Worm (Caenorhabditis elegans): Measurements from ENCODE around the gene let-765.
"Not testable (repeated sequence)": the region's sequence is repeated elsewhere in the genome, so short reads cannot be mapped to it uniquely, and the experiment has no call there.

Gene let-765

DNA sequence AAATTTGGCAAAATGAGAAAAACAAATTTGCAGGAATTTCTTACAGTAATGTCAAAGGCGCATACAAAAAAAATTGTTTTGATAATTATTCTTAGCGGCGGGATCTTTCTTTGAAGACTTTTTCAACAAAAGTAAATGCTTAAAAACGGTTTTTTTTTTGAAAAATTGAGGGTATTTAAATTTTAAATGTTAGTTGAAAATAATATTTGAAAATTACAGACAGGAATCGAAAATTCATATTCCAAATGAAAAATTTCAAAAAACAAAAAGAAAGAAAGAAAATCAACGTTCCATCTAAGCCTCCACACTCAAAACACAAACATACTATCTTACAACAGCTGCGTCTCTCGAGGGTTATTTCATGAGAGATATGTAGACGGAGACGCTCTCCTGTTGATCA lies 23.8 kb downstream of the let-765 start:
- TF ChIP-seq zip-5 (tag; optimal IDR thresholded peaks at IDR 0.05) (no peak), che-1 (tag; optimal IDR thresholded peaks at IDR 0.05) (no peak), nfya-1 (tag; optimal IDR thresholded peaks at IDR 0.05) (no peak), ceh-24 (tag; optimal IDR thresholded peaks at IDR 0.05) (no peak), ceh-2 (tag; optimal IDR thresholded peaks at IDR 0.05) (no peak)

DNA sequence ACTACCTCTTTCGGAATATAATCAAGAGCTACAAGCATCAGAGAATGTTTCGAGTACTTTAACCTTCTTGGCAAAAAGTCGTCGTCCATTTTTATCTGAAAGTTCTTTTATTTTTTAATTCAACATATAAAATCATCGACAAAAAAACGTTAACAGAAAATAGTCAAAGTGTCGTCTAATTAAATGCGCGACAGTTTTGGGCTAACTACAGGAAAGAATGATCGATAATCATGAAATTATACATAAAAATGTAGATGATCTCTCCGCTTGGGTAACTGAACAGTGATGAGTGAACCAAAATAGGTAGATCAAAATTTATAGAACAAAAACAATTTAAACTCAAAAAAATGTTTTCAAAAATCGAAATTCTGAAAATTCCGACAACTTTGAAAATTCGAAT lies 42.5 kb downstream of the let-765 start, which contains the start of gene C09E7.8:
Gene C09E7.8, minus strand, starts transcription at position 101 of the 400 bp plus-strand sequence.
- no peak for TF ChIP-seq nhr-232 (tag; optimal IDR thresholded peaks at IDR 0.05)
- TF ChIP-seq fkh-6 (tag; optimal IDR thresholded peaks at IDR 0.05), result no peak
- no peak for TF ChIP-seq tbx-7 (tag; optimal IDR thresholded peaks at IDR 0.05)
- TF ChIP-seq hlh-6 (tag; optimal IDR thresholded peaks at IDR 0.05), result no peak
- no peak for TF ChIP-seq T23F11.4 (GFP tag; optimal IDR thresholded peaks at IDR 0.05)
- TF ChIP-seq pag-3 (tag; optimal IDR thresholded peaks at IDR 0.05; ENCODE audit: borderline replicate concordance), result no peak
- no peak for TF ChIP-seq ets-4 (tag; optimal IDR thresholded peaks at IDR 0.05)
- no peak for TF ChIP-seq mec-3 (tag; optimal IDR thresholded peaks at IDR 0.05; ENCODE audit: borderline replicate concordance)
- TF ChIP-seq C38D4.7 (GFP tag; optimal IDR thresholded peaks at IDR 0.05), result no peak
- no peak for TF ChIP-seq sdc-2 (tag; optimal IDR thresholded peaks at IDR 0.05)
- TF ChIP-seq ama-1 (optimal IDR thresholded peaks at IDR 0.05), result no peak
- no peak for TF ChIP-seq ceh-24 (tag; optimal IDR thresholded peaks at IDR 0.05)
- no peak for TF ChIP-seq hlh-8 (tag; optimal IDR thresholded peaks at IDR 0.05)
- no peak for TF ChIP-seq tbx-2 (tag; optimal IDR thresholded peaks at IDR 0.05)
- no peak for TF ChIP-seq ceh-31 (tag; optimal IDR thresholded peaks at IDR 0.05)

DNA sequence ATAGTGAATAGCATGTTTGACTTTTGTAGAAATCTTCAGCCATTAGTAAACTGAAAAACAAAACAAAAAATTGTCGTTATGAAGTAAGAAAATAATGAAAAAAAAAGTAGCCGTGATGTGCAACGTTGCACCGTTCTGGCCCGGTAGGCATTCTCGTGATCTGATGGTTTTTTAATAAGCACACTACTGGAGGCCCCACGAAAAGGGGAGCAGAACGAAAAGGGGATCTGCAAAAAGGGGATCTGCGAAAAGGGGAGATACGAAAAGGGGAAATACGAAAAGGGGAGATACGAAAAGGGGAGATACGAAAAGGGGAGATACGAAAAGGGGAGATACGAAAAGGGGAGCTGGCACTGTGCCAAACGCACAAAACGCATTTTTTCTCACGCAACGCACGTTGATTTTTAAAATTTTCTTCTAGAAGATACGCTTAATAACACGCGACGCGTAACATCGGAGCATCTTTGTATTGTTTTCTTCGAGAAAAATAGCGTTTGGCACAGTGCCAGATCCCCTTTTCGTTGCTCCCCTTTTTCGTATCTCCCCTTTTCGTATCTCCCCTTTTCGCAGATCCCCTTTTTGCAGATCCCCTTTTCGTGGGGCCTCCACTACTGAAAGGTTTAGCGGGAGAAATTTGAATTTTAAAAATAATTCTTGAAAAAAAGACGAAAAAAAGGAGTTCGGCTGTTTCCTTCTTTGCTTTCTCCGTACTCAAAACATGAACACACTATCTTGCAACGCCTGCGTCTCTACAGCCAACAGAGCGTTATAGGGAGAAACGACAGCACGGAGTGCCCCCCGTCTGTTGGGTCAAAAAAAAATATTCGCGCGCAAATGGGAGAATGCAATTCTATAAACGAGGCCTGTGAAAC lies 49.5 kb downstream of the let-765 start, which contains the start of gene C09E7.7:
Gene C09E7.7, minus strand, starts transcription at position 57 of the 872 bp plus-strand sequence.
- peak; percentile 69 for TF ChIP-seq hlh-8 (tag; optimal IDR thresholded peaks at IDR 0.05)
- peak; percentile 72 for TF ChIP-seq tbx-7 (tag; optimal IDR thresholded peaks at IDR 0.05)
- TF ChIP-seq zip-5 (tag; optimal IDR thresholded peaks at IDR 0.05), result peak; percentile 75
- TF ChIP-seq pqm-1 (tag; optimal IDR thresholded peaks at IDR 0.05), result peak; percentile 62
- peak; percentile 72 for TF ChIP-seq hlh-6 (tag; optimal IDR thresholded peaks at IDR 0.05)
- TF ChIP-seq dmd-4 (tag; optimal IDR thresholded peaks at IDR 0.05; ENCODE audit: borderline replicate concordance), result peak; percentile 81
- peak; percentile 90 for TF ChIP-seq C08G9.2 (tag; optimal IDR thresholded peaks at IDR 0.05)
- TF ChIP-seq ahr-1 (tag; optimal IDR thresholded peaks at IDR 0.05), result peak; percentile 77
- peak; percentile 87 for TF ChIP-seq ceh-14 (tag; optimal IDR thresholded peaks at IDR 0.05)
- peak; percentile 67 for TF ChIP-seq lim-6 (tag; optimal IDR thresholded peaks at IDR 0.05)
- TF ChIP-seq unc-3 (GFP tag; conservative IDR thresholded peaks at IDR 0.05), result not testable (repeated sequence)
- TF ChIP-seq unc-3 (tag; optimal IDR thresholded peaks at IDR 0.05), result peak; percentile 65
- peak; percentile 97 for TF ChIP-seq ceh-31 (tag; optimal IDR thresholded peaks at IDR 0.05)
- peak; percentile 52 for TF ChIP-seq unc-42 (tag; optimal IDR thresholded peaks at IDR 0.05)
- peak; percentile 54 for TF ChIP-seq ztf-16 (tag; optimal IDR thresholded peaks at IDR 0.05)
- 0 out of 2 replicates have a peak, but pooled peaks have one; percentile 38 for TF ChIP-seq sox-2 (GFP tag; IDR thresholded peaks at IDR 0.05)
- TF ChIP-seq gmeb-2 (tag; optimal IDR thresholded peaks at IDR 0.05), result peak; percentile 12
- TF ChIP-seq rnt-1 (tag; optimal IDR thresholded peaks at IDR 0.05), result peak; percentile 87
- peak; percentile 92 for TF ChIP-seq mec-3 (tag; optimal IDR thresholded peaks at IDR 0.05; ENCODE audit: borderline replicate concordance)
- TF ChIP-seq fkh-6 (tag; optimal IDR thresholded peaks at IDR 0.05), result peak; percentile 67
- TF ChIP-seq unc-86 (tag; optimal IDR thresholded peaks at IDR 0.05), result peak; percentile 12
- TF ChIP-seq ttx-3 (tag; optimal IDR thresholded peaks at IDR 0.05), result peak; percentile 31
- TF ChIP-seq ref-2 (tag; optimal IDR thresholded peaks at IDR 0.05), result peak; percentile 91
- TF ChIP-seq F13H6.1 (tag; optimal IDR thresholded peaks at IDR 0.05), result peak; percentile 75
- peak; percentile 66 for TF ChIP-seq pag-3 (tag; optimal IDR thresholded peaks at IDR 0.05; ENCODE audit: borderline replicate concordance)
- peak; percentile 74 for TF ChIP-seq ets-4 (tag; optimal IDR thresholded peaks at IDR 0.05)
- TF ChIP-seq ceh-6 (GFP tag; optimal IDR thresholded peaks at IDR 0.05), result peak; percentile 9
- peak; percentile 89 for TF ChIP-seq tbx-2 (tag; optimal IDR thresholded peaks at IDR 0.05)
- peak; percentile 45 for TF ChIP-seq sdc-2 (tag; optimal IDR thresholded peaks at IDR 0.05)
- TF ChIP-seq npax-4 (tag; optimal IDR thresholded peaks at IDR 0.05), result peak; percentile 4
- TF ChIP-seq syd-9 (tag; optimal IDR thresholded peaks at IDR 0.05), result peak; percentile 37
- TF ChIP-seq ceh-34 (tag; optimal IDR thresholded peaks at IDR 0.05), result peak; percentile 80
- peak; percentile 0 for TF ChIP-seq hlh-15 (tag; optimal IDR thresholded peaks at IDR 0.05)
- peak; percentile 49 for TF ChIP-seq pha-2 (tag; optimal IDR thresholded peaks at IDR 0.05)
- peak; percentile 86 for TF ChIP-seq fax-1 (tag; optimal IDR thresholded peaks at IDR 0.05)
- peak; percentile 85 for TF ChIP-seq ceh-2 (tag; optimal IDR thresholded peaks at IDR 0.05)
- peak; percentile 62 for TF ChIP-seq ceh-18 (tag; optimal IDR thresholded peaks at IDR 0.05)
- peak; percentile 11 for TF ChIP-seq nhr-232 (tag; optimal IDR thresholded peaks at IDR 0.05)
- TF ChIP-seq ceh-19 (GFP tag; optimal IDR thresholded peaks at IDR 0.05), result peak; percentile 52

Data from whole organism, late embryonic.